Worm (Caenorhabditis elegans): ENCODE results near the gene ZC204.14.

Gene ZC204.14

DNA sequence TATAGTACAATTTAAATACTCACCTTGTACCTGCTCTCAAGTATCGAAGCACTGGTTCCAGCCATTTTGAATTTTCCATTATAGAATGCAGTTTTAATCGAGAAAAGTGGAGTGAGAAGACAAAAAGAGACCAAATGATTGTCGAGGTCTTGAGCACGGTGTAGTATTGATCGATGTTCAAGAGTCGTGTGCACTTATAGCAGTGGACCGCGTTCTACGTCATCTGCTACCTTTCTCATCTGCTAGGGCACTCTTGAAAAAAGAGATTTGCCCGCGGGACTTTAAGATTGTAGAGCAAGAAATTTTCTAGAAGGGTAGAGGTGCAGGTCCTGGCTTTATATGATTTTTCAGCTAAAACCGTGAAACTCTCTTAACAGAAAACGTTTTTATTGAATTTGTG lies 30.1 kb upstream of the ZC204.14 start, which contains the start of gene fbxc-21:
Gene fbxc-21, minus strand, starts transcription at position 101 of the 400 bp plus-strand sequence.
- TF ChIP-seq dpl-1 (GFP tag; optimal IDR thresholded peaks at IDR 0.05) (no peak), K12H6.12 (tag; optimal IDR thresholded peaks at IDR 0.05) (no peak), F52B5.7 (tag; optimal IDR thresholded peaks at IDR 0.05) (no peak), lir-1 (GFP tag; conservative IDR thresholded peaks at IDR 0.05) (no peak), F49E8.2 (tag; optimal IDR thresholded peaks at IDR 0.05; ENCODE audit: insufficient read depth) (no peak), F39B2.1 (GFP tag; IDR thresholded peaks at IDR 0.05) (no peak), B0261.1 (tag; optimal IDR thresholded peaks at IDR 0.05) (no peak), hsf-1 (GFP tag; IDR thresholded peaks at IDR 0.05) (no peak), T26A5.8 (tag; optimal IDR thresholded peaks at IDR 0.05) (no peak), F23B12.7 (tag; optimal IDR thresholded peaks at IDR 0.05; ENCODE audit: insufficient read depth) (no peak), ztf-18 (tag; optimal IDR thresholded peaks at IDR 0.05) (no peak), F10E7.11 (tag; optimal IDR thresholded peaks at IDR 0.05) (no peak), Y95B8A.8 (GFP tag; IDR thresholded peaks at IDR 0.05) (no peak), cebp-2 (GFP tag; IDR thresholded peaks at IDR 0.05) (no peak), hlh-26 (GFP tag; conservative IDR thresholded peaks at IDR 0.05) (no peak), attf-5 (GFP tag; optimal IDR thresholded peaks at IDR 0.05) (no peak), F57C9.4 (tag; optimal IDR thresholded peaks at IDR 0.05) (no peak)

DNA sequence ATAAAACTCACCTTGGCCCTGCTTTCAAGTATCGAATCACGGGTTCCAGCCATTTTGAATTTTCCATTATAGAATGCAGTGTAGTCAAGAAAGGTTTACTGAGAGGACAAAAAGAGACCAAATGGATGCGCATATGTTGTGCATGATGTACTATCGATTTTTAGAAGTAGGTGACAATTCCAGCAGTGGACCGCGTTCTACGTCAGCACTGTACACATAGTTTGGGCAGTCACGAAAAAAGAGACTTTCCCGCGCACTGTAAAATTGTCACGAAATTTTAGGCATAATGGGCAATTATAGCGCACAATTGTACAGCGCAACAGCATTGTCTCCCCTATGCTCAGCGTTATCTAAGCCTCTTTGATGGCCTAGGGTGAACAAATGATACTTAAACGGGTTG lies 28.3 kb upstream of the ZC204.14 start, which contains the start of gene fbxc-22:
Gene fbxc-22, minus strand, starts transcription at position 101 of the 400 bp plus-strand sequence.
- TF ChIP-seq ztf-26 (tag; optimal IDR thresholded peaks at IDR 0.05) (no peak), ekl-4 (GFP tag; IDR thresholded peaks at IDR 0.05) (no peak), tbp1 (GFP tag; optimal IDR thresholded peaks at IDR 0.05) (no peak)

ce11 chrII:1688813-1689212 lies 26.1 kb upstream of the ZC204.14 start, which contains the start of the genes fbxb-18 and fbxb-19:
fbxb-18 (minus strand) TSS chrII:1688913.
fbxb-19 (minus strand) TSS chrII:1689181.
- no peak for TF ChIP-seq hmg-1.2 (GFP tag; IDR thresholded peaks at IDR 0.05)
- TF ChIP-seq cebp-1 (GFP tag; IDR thresholded peaks at IDR 0.05), result no peak
- TF ChIP-seq cebp-1 (tag; optimal IDR thresholded peaks at IDR 0.05), result no peak
- TF ChIP-seq athp-1 (tag; optimal IDR thresholded peaks at IDR 0.05), result no peak
- TF ChIP-seq F39B2.1 (GFP tag; IDR thresholded peaks at IDR 0.05), result no peak
- no peak for TF ChIP-seq madf-3 (GFP tag; IDR thresholded peaks at IDR 0.05)
- TF ChIP-seq mcd-1 (GFP tag; IDR thresholded peaks at IDR 0.05), result no peak
- TF ChIP-seq nhr-90 (tag; optimal IDR thresholded peaks at IDR 0.05), result no peak

DNA sequence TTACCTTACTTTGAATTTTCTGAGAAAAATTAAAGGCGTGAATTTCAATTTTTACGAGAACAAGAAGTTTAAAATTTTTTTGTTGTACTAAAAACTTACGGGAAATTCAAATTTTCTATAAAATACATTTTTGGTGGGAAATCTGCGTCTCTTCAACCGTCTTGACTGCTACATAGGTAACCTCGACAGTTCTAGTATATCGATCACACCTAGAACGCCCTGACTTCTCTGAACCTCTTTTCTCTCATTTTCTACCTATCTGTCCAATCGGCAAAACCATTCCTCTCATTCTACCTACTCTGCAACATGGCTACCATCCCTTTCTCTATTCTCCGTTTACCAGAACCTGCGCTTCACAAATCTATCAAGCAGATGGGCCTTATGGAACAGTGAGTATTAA lies 21.0 kb upstream of the ZC204.14 start, which contains the start of gene fbxb-25:
Gene fbxb-25, plus strand, starts transcription at position 301 of the 400 bp plus-strand sequence.
- TF ChIP-seq madf-8 (GFP tag; conservative IDR thresholded peaks at IDR 0.05), result no peak
- TF ChIP-seq nfya-1 (tag; optimal IDR thresholded peaks at IDR 0.05; ENCODE audit: borderline replicate concordance, insufficient read depth), result no peak
- no peak for TF ChIP-seq lag-1 (GFP tag; IDR thresholded peaks at IDR 0.05)
- TF ChIP-seq hmg-1.2 (GFP tag; IDR thresholded peaks at IDR 0.05), result no peak
- TF ChIP-seq nfya-2 (GFP tag; IDR thresholded peaks at IDR 0.05), result no peak
- TF ChIP-seq attf-6 (GFP tag; IDR thresholded peaks at IDR 0.05), result no peak
- no peak for TF ChIP-seq C17E4.6 (GFP tag; IDR thresholded peaks at IDR 0.05)
- TF ChIP-seq nhr-90 (tag; optimal IDR thresholded peaks at IDR 0.05), result no peak
- TF ChIP-seq ztf-28 (GFP tag; IDR thresholded peaks at IDR 0.05), result no peak
- TF ChIP-seq ceh-91 (GFP tag; IDR thresholded peaks at IDR 0.05), result no peak
- TF ChIP-seq Y53F4B.3 (GFP tag; IDR thresholded peaks at IDR 0.05), result no peak
- TF ChIP-seq nhr-179 (tag; optimal IDR thresholded peaks at IDR 0.05), result no peak
- no peak for TF ChIP-seq F57C9.4 (tag; optimal IDR thresholded peaks at IDR 0.05)
